Fruit fly (Drosophila melanogaster) S2 (cell line): ENCODE measurements around the gene CG34277.

Source experiments
- CG8478 ChIP-seq: fragments of >200 bp; optimal IDR thresholded peaks from 2 replicates; lab custom pipeline; 2018
- CTCF ChIP-seq, 2 experiments: fragments of >200 bp; optimal IDR thresholded peaks; 2 replicates each; lab custom pipeline; 2018

- no peak for TF ChIP-seq CTCF (optimal IDR thresholded peaks at IDR 0.05; lab: Kevin White, UChicago)
- TF ChIP-seq CG8478 (lab: Kevin White, UChicago), result no peak
These were observed 5.9 kb upstream of the CG34277 start for dm6 chr3R:5363412-5363811.
